Worm (Caenorhabditis elegans) whole organism, early embryonic: Measurements from ENCODE around the gene clec-227.

ENCODE experiments used
- F13C5.2 ChIP-seq: sonication (generic microtip); optimal IDR thresholded peaks from 2 replicates; lab custom pipeline; 2017; ENCODE audit warnings: mild to moderate bottlenecking, missing genetic modification characterization, inconsistent platforms, missing compliant biosample characterization
- ama-1 ChIP-seq: fragments of 150-350 bp; optimal IDR thresholded peaks from 2 replicates; lab custom pipeline; 2014
- ceh-36 ChIP-seq: sonication (generic microtip); optimal IDR thresholded peaks from 2 replicates; lab custom pipeline; 2016; ENCODE audit warnings: missing genetic modification characterization, inconsistent platforms, missing compliant biosample characterization
- flt-1 ChIP-seq: fragments of 200-800 bp; sonication (Bioruptor generic); IDR thresholded peaks from 2 replicates; pipeline ENCODE4 v1.3.6; 2022; ENCODE audit warnings: missing genetic modification characterization, missing compliant biosample characterization
- hmg-4 ChIP-seq: fragments of 200-800 bp; sonication (Bioruptor generic); optimal IDR thresholded peaks from 2 replicates; lab custom pipeline; 2018; ENCODE audit warnings: mild to moderate bottlenecking, missing genetic modification characterization, missing compliant biosample characterization
- hnd-1 ChIP-seq: sonication (generic microtip); optimal IDR thresholded peaks from 2 replicates; lab custom pipeline; 2016; ENCODE audit warnings: missing genetic modification characterization, missing compliant biosample characterization
- scrt-1 ChIP-seq: fragments of 200-800 bp; sonication (Bioruptor generic); IDR thresholded peaks from 2 replicates; pipeline ENCODE4 v1.3.6; 2022; ENCODE audit warnings: missing genetic modification characterization, missing compliant biosample characterization
- sea-1 ChIP-seq: fragments of 200-800 bp; sonication (Bioruptor generic); conservative IDR thresholded peaks from 2 replicates; pipeline ENCODE4 v1.3.6; 2022; ENCODE audit warnings: missing genetic modification characterization, missing compliant biosample characterization
- tbx-11 ChIP-seq: fragments of 200-800 bp; sonication (Bioruptor generic); IDR thresholded peaks from 2 replicates; pipeline ENCODE4 v1.3.6; 2022; ENCODE audit warnings: missing genetic modification characterization, missing compliant biosample characterization
- tbx-37 ChIP-seq: fragments of 200-800 bp; sonication (Bioruptor generic); conservative IDR thresholded peaks from 2 replicates; pipeline ENCODE4 v1.3.6; 2022; ENCODE audit warnings: missing genetic modification reagents, missing genetic modification characterization, missing compliant biosample characterization

ce11 chrV:14448669-14449068 lies 23.7 kb upstream of the clec-227 start:
- no peak for TF ChIP-seq sea-1 (GFP tag; lab: Robert Waterston, UW)
- TF ChIP-seq ama-1 (lab: Kevin White, UChicago) = no peak
- no peak for TF ChIP-seq scrt-1
- no peak for TF ChIP-seq tbx-11 (GFP tag; lab: Robert Waterston, UW)
- TF ChIP-seq hnd-1 = no peak
- TF ChIP-seq flt-1 (GFP tag; lab: Robert Waterston, UW) = no peak
- no peak for TF ChIP-seq tbx-37 (GFP tag; lab: Robert Waterston, UW)
- TF ChIP-seq hmg-4 (GFP tag; lab: Kevin White, UChicago) = no peak
- TF ChIP-seq ceh-36 = no peak
- no peak for TF ChIP-seq F13C5.2 (tag; lab: Kevin White, UChicago)
